Worm (Caenorhabditis elegans) whole organism, L4 larva: ENCODE measurements around the gene ari-1.4.

Experiments
- aha-1 ChIP-seq: fragments of 150-350 bp; peaks from one replicate; lab custom pipeline; 2014; ENCODE audit warnings: missing biosample characterization, missing genetic modification characterization
- ceh-28 ChIP-seq: fragments of 150-350 bp; optimal IDR thresholded peaks from 2 replicates; lab custom pipeline; 2014; ENCODE audit warnings: missing biosample characterization, missing genetic modification reagents, missing genetic modification characterization
- fos-1 ChIP-seq: fragments of 150-350 bp; optimal IDR thresholded peaks from 2 replicates; lab custom pipeline; 2014; ENCODE audit warnings: missing biosample characterization, missing genetic modification characterization
- madf-5 ChIP-seq, 2 experiments: fragments of 200-800 bp; sonication (Bioruptor generic); IDR thresholded peaks; 2 replicates each; pipeline ENCODE4 v1.3.6; 2022; ENCODE audit warnings: missing compliant biosample characterization in 2 of 2, missing genetic modification characterization in 2 of 2
- nhr-111 ChIP-seq: fragments of 200-800 bp; sonication (Bioruptor generic); optimal IDR thresholded peaks from 2 replicates; lab custom pipeline; 2018; ENCODE audit warnings: mild to moderate bottlenecking, missing genetic modification characterization, missing compliant biosample characterization
- nhr-41 ChIP-seq: fragments of 200-800 bp; sonication (Bioruptor generic); IDR thresholded peaks from 2 replicates; pipeline ENCODE4 v1.3.6; 2022; ENCODE audit warnings: missing genetic modification reagents, missing genetic modification characterization, missing compliant biosample characterization

The ari-1.4 gene

DNA sequence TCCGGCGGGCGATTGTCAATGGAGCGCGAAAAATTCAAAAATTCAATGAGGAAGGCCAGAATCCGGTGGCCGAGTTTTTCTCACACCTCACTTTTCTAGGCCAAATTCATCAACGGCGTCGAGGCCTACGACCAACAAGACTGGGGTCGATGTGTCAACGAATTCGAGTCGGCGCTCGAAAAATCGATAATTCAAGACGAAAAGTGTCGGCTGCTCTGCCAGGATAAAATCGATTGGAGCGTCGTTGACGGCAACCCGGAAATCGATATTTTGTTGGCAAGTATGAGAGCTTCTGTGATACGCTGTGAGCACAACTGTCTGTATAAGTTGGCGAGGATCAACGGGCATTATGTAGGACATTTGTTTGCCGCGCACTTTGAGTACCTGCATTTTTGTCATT is 52.5 kb downstream of the ari-1.4 start:
- peak; percentile 12 for TF ChIP-seq aha-1
- TF ChIP-seq ceh-28 (tag; lab: Kevin White, UChicago): peak; percentile 58
- TF ChIP-seq madf-5 (GFP tag; IDR thresholded peaks at IDR 0.05; lab: Robert Waterston, UW): no peak
- no peak for TF ChIP-seq nhr-111
- no peak for TF ChIP-seq fos-1 (tag; lab: Kevin White, UChicago)
- TF ChIP-seq nhr-41 (GFP tag; lab: Robert Waterston, UW): no peak
